Fruit fly (Drosophila melanogaster): ENCODE data around the gene Brd8.

Brd8 gene

DNA sequence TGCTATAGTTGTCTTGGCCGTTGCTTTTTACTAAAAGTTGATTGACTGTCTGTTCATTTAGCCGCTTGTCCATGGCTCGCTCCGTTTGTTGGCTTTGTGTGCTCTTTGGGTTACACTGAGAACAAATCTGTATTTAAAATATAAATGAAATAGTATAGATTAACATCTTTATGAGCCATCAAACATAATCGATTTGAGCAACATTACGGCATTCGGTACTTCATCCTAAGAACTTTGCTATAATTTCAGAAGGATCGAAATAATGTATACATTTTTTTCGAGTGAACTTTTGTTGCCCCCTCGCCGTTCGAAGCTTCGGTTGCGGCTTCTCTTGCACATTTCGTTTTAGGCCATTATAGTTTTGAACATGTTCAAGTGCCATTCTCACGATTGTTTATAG lies 15.3 kb upstream of the Brd8 start:
- TF ChIP-seq CG2129 (GFP tag; IDR thresholded peaks at IDR 0.05; ENCODE audit: partially characterized antibody): no peak
- TF ChIP-seq CG15479 (GFP tag; optimal IDR thresholded peaks at IDR 0.05): no peak
- TF ChIP-seq Lhr (GFP tag; optimal IDR thresholded peaks at IDR 0.05): peak; percentile 17
- peak; percentile 69 for TF ChIP-seq row (GFP tag; IDR thresholded peaks at IDR 0.05)
- TF ChIP-seq CG17359 (tag; optimal IDR thresholded peaks at IDR 0.05): peak; percentile 83
- TF ChIP-seq Tbp (GFP tag; optimal IDR thresholded peaks at IDR 0.05): no peak
- peak; percentile 75 for TF ChIP-seq CG31441 (GFP tag; IDR thresholded peaks at IDR 0.05)
- no peak for TF ChIP-seq CHES-1-like (GFP tag; optimal IDR thresholded peaks at IDR 0.05)
- TF ChIP-seq MBD-R2 (GFP tag; IDR thresholded peaks at IDR 0.05): no peak
- TF ChIP-seq Sry-β (GFP tag; optimal IDR thresholded peaks at IDR 0.05): no peak
- TF ChIP-seq Aef1 (GFP tag; IDR thresholded peaks at IDR 0.05): peak; percentile 35; the same call in 2 of the 3 replicates
- no peak for TF ChIP-seq MESR4 (GFP tag; optimal IDR thresholded peaks at IDR 0.05)
- TF ChIP-seq HLH54F (GFP tag; optimal IDR thresholded peaks at IDR 0.05): no peak
- peak; percentile 59 for TF ChIP-seq CG30431 (GFP tag; optimal IDR thresholded peaks at IDR 0.05)
- TF ChIP-seq CG15011 (GFP tag; optimal IDR thresholded peaks at IDR 0.05): peak; percentile 40
- TF ChIP-seq Gug (GFP tag; IDR thresholded peaks at IDR 0.05): no peak; the same call in 3 of the 4 replicates
- TF ChIP-seq otp (GFP tag; IDR thresholded peaks at IDR 0.05): peak; percentile 67; the same call in 1 of the 3 replicates
- TF ChIP-seq cas (GFP tag; IDR thresholded peaks at IDR 0.05): no peak
- no peak for TF ChIP-seq emc (GFP tag; optimal IDR thresholded peaks at IDR 0.05)
- TF ChIP-seq CG14667 (GFP tag; IDR thresholded peaks at IDR 0.05): peak; percentile 37
- TF ChIP-seq crp (GFP tag; optimal IDR thresholded peaks at IDR 0.05): no peak
- no peak for TF ChIP-seq p53 (GFP tag; optimal IDR thresholded peaks at IDR 0.05)
- TF ChIP-seq Mes4 (GFP tag; optimal IDR thresholded peaks at IDR 0.05): no peak
- TF ChIP-seq YL-1 (GFP tag; optimal IDR thresholded peaks at IDR 0.05): no peak
- TF ChIP-seq esg (GFP tag; conservative IDR thresholded peaks at IDR 0.05): peak; percentile 66
- TF ChIP-seq Stat92E (GFP tag; optimal IDR thresholded peaks at IDR 0.05): no peak
- TF ChIP-seq CG12155 (GFP tag; optimal IDR thresholded peaks at IDR 0.05): peak; percentile 24
- peak; percentile 82 for TF ChIP-seq fd96Cb (tag; optimal IDR thresholded peaks at IDR 0.05)
- TF ChIP-seq CG5953 (GFP tag; IDR thresholded peaks at IDR 0.05): no peak
- peak; percentile 69 for TF ChIP-seq H2.0 (GFP tag; IDR thresholded peaks at IDR 0.05)
- peak; percentile 67 for TF ChIP-seq CG6254 (GFP tag; optimal IDR thresholded peaks at IDR 0.05)
- peak; percentile 89 for TF ChIP-seq Sox102F (GFP tag; optimal IDR thresholded peaks at IDR 0.05)
- no peak for TF ChIP-seq CG17912 (GFP tag; optimal IDR thresholded peaks at IDR 0.05)
- peak; percentile 76 for TF ChIP-seq tap (tag; optimal IDR thresholded peaks at IDR 0.05)
- peak; percentile 82 for TF ChIP-seq vvl (GFP tag; IDR thresholded peaks at IDR 0.05)
- peak; percentile 63 for TF ChIP-seq trem (tag; optimal IDR thresholded peaks at IDR 0.05)
- peak; percentile 54 for TF ChIP-seq ttk (GFP tag; IDR thresholded peaks at IDR 0.05)
- peak; percentile 39 for TF ChIP-seq CG3838 (GFP tag; optimal IDR thresholded peaks at IDR 0.05)
- TF ChIP-seq Vsx1 (GFP tag; optimal IDR thresholded peaks at IDR 0.05): peak; percentile 27
- peak; percentile 71 for TF ChIP-seq ind (GFP tag; optimal IDR thresholded peaks at IDR 0.05)
- no peak for TF ChIP-seq CG9876 (GFP tag; optimal IDR thresholded peaks at IDR 0.05)
- peak; percentile 14 for TF ChIP-seq CG33557 (GFP tag; optimal IDR thresholded peaks at IDR 0.05)
- no peak for TF ChIP-seq Elba2 (GFP tag; optimal IDR thresholded peaks at IDR 0.05)
- no peak for TF ChIP-seq sima (GFP tag; optimal IDR thresholded peaks at IDR 0.05)
- TF ChIP-seq CG15601 (tag; optimal IDR thresholded peaks at IDR 0.05): peak; percentile 69
- no peak for TF ChIP-seq h (optimal IDR thresholded peaks at IDR 0.05)
- TF ChIP-seq CG3407 (GFP tag; optimal IDR thresholded peaks at IDR 0.05): peak; percentile 60
- TF ChIP-seq CG9817 (tag; optimal IDR thresholded peaks at IDR 0.05): peak; percentile 24
- TF ChIP-seq NfI (GFP tag; optimal IDR thresholded peaks at IDR 0.05): peak; percentile 61
- peak; percentile 83 for TF ChIP-seq ATbp (GFP tag; optimal IDR thresholded peaks at IDR 0.05)
- TF ChIP-seq CG11093 (GFP tag; IDR thresholded peaks at IDR 0.05): no peak
